Fruit fly (Drosophila melanogaster) whole organism, pupa: ENCODE data around the gene loaf.
A peak's percentile ranks its signal among the peaks of the same experiment; 100 is the strongest.

Source experiments
- CG10348 ChIP-seq: fragments of 200-800 bp; sonication (Bioruptor generic); IDR thresholded peaks from 2 replicates; pipeline ENCODE4 v1.3.6; 2022; ENCODE audit warnings: missing biosample characterization, missing genetic modification characterization
- CG12605 ChIP-seq: fragments of 200-800 bp; sonication (Bioruptor generic); IDR thresholded peaks from 2 replicates; pipeline ENCODE4 v1.3.6; 2022; ENCODE audit warnings: missing biosample characterization, missing genetic modification characterization
- CG13204 ChIP-seq: fragments of 200-800 bp; sonication (Bioruptor generic); optimal IDR thresholded peaks from 2 replicates; lab custom pipeline; 2018; ENCODE audit warnings: missing biosample characterization, mild to moderate bottlenecking, missing genetic modification characterization, moderate library complexity
- CG14655 ChIP-seq: fragments of 200-800 bp; sonication (Bioruptor generic); optimal IDR thresholded peaks from 3 replicates; lab custom pipeline; 2017; ENCODE audit warnings: mild to moderate bottlenecking, missing biosample characterization, missing genetic modification reagents, missing genetic modification characterization
- CG15710 ChIP-seq: fragments of 200-800 bp; sonication (Bioruptor generic); optimal IDR thresholded peaks from 2 replicates; lab custom pipeline; 2018; ENCODE audit warnings: missing biosample characterization, mild to moderate bottlenecking, missing genetic modification characterization, moderate library complexity
- CG17806 ChIP-seq: fragments of 200-800 bp; sonication (Bioruptor generic); optimal IDR thresholded peaks from 2 replicates; lab custom pipeline; 2018; ENCODE audit warnings: missing biosample characterization, mild to moderate bottlenecking, missing genetic modification characterization, moderate library complexity
- CG32121 ChIP-seq: fragments of 200-800 bp; sonication (Bioruptor generic); IDR thresholded peaks from 2 replicates; pipeline ENCODE4 v1.3.6; 2022; ENCODE audit warnings: missing biosample characterization, missing genetic modification characterization
- CG34367 ChIP-seq: fragments of 200-800 bp; sonication (Bioruptor generic); optimal IDR thresholded peaks from 2 replicates; lab custom pipeline; 2018; ENCODE audit warnings: missing biosample characterization, mild to moderate bottlenecking, missing genetic modification characterization
- CG4496 ChIP-seq: fragments of 200-800 bp; sonication (Bioruptor generic); IDR thresholded peaks from 3 replicates; pipeline ENCODE4 v1.3.6; 2022; ENCODE audit warnings: missing biosample characterization, missing genetic modification characterization
- CG8159 ChIP-seq: fragments of 200-800 bp; sonication (Bioruptor generic); optimal IDR thresholded peaks from 3 replicates; lab custom pipeline; 2018; ENCODE audit warnings: missing biosample characterization, mild to moderate bottlenecking, missing genetic modification characterization, moderate library complexity
- CG8301 ChIP-seq: fragments of 200-800 bp; sonication (Bioruptor generic); optimal IDR thresholded peaks from 2 replicates; lab custom pipeline; 2018; ENCODE audit warnings: missing biosample characterization, mild to moderate bottlenecking, missing genetic modification characterization
- CG9948 ChIP-seq: fragments of 200-800 bp; sonication (Bioruptor generic); optimal IDR thresholded peaks from 2 replicates; lab custom pipeline; 2018; ENCODE audit warnings: missing biosample characterization, mild to moderate bottlenecking, missing genetic modification characterization, moderate library complexity
- D1 ChIP-seq: fragments of 200-800 bp; sonication (Bioruptor generic); optimal IDR thresholded peaks from 2 replicates; lab custom pipeline; 2018; ENCODE audit warnings: missing biosample characterization, mild to moderate bottlenecking, missing genetic modification characterization, moderate library complexity
- EcR ChIP-seq: fragments of 200-800 bp; sonication (Bioruptor generic); optimal IDR thresholded peaks from 3 replicates; lab custom pipeline; 2019; ENCODE audit warnings: missing biosample characterization, missing genetic modification characterization, mild to moderate bottlenecking, moderate library complexity, missing genetic modification reagents
- Ets98B ChIP-seq: fragments of 200-800 bp; sonication (Bioruptor generic); IDR thresholded peaks from 2 replicates; pipeline ENCODE4 v1.3.6; 2022; ENCODE audit warnings: missing biosample characterization, missing genetic modification characterization
- Pif1A ChIP-seq: fragments of 200-800 bp; sonication (Bioruptor generic); optimal IDR thresholded peaks from 3 replicates; lab custom pipeline; 2016; ENCODE audit warnings: missing biosample characterization, missing genetic modification characterization
- Pif1B ChIP-seq: fragments of 200-800 bp; sonication (Bioruptor generic); optimal IDR thresholded peaks from 3 replicates; lab custom pipeline; 2016; ENCODE audit warnings: missing biosample characterization, missing genetic modification characterization
- Snoo ChIP-seq: fragments of 200-800 bp; sonication (Bioruptor generic); optimal IDR thresholded peaks from 3 replicates; lab custom pipeline; 2017; ENCODE audit warnings: missing biosample characterization, mild to moderate bottlenecking, missing genetic modification characterization, inconsistent platforms
- fd96Ca ChIP-seq: fragments of 200-800 bp; sonication (Bioruptor generic); IDR thresholded peaks from 3 replicates; pipeline ENCODE4 v1.3.6; 2022; ENCODE audit warnings: missing biosample characterization, missing genetic modification characterization
- gl ChIP-seq: fragments of 200-800 bp; sonication (Bioruptor generic); optimal IDR thresholded peaks from 2 replicates; lab custom pipeline; 2018; ENCODE audit warnings: missing biosample characterization, mild to moderate bottlenecking, missing genetic modification characterization
- rn ChIP-seq: fragments of 200-800 bp; sonication (Bioruptor generic); IDR thresholded peaks from 2 replicates; pipeline ENCODE4 v1.3.6; 2022; ENCODE audit warnings: missing biosample characterization, missing genetic modification characterization

The loaf gene

dm6 chr3L:11716347-11716746 lies 49.6 kb downstream of the loaf start:
- no peak for TF ChIP-seq D1 (tag; lab: Kevin White, UChicago)
- no peak for TF ChIP-seq Snoo (tag; lab: Kevin White, UChicago)
- no peak for TF ChIP-seq CG9948 (tag; lab: Kevin White, UChicago)
- TF ChIP-seq gl (tag; lab: Kevin White, UChicago), result no peak
- TF ChIP-seq CG10348, result no peak
- no peak for TF ChIP-seq Ets98B
- peak; percentile 60 for TF ChIP-seq CG8159 (tag; lab: Kevin White, UChicago)
- no peak for TF ChIP-seq EcR (GFP tag; lab: Kevin White, UChicago)
- TF ChIP-seq CG13204, result peak; percentile 8
- 0 out of 3 replicates have a peak, but pooled peaks have one; percentile 6 for TF ChIP-seq CG4496
- TF ChIP-seq CG32121 (GFP tag; lab: Robert Waterston, UW), result no peak
- no peak for TF ChIP-seq Pif1A (GFP tag; lab: Kevin White, UChicago)
- peak; percentile 35 for TF ChIP-seq CG8301 (tag; lab: Kevin White, UChicago)
- TF ChIP-seq CG15710 (tag; lab: Kevin White, UChicago), result peak; percentile 30
- no peak for TF ChIP-seq Pif1B
- TF ChIP-seq fd96Ca (GFP tag; lab: Robert Waterston, UW), result no peak
- peak; percentile 41 for TF ChIP-seq CG14655 (GFP tag; lab: Kevin White, UChicago)
- no peak for TF ChIP-seq CG34367 (tag; lab: Kevin White, UChicago)
- TF ChIP-seq CG12605 (GFP tag; lab: Robert Waterston, UW), result no peak
- TF ChIP-seq, all 21 proteins: peak for 6

dm6 chr3L:11715187-11715586 lies 50.8 kb downstream of the loaf start, which contains the start of gene CG14132:
TSS of gene CG14132 (minus strand) at chr3L:11715285.
- no peak for TF ChIP-seq rn (GFP tag; lab: Robert Waterston, UW)
- no peak for TF ChIP-seq CG14655 (GFP tag; lab: Kevin White, UChicago)
- TF ChIP-seq D1 (tag; lab: Kevin White, UChicago), result no peak
- no peak for TF ChIP-seq CG13204
- no peak for TF ChIP-seq Pif1B
- TF ChIP-seq CG8159 (tag; lab: Kevin White, UChicago), result no peak
- no peak for TF ChIP-seq CG8301 (tag; lab: Kevin White, UChicago)
- TF ChIP-seq gl (tag; lab: Kevin White, UChicago), result no peak
- TF ChIP-seq CG15710 (tag; lab: Kevin White, UChicago), result no peak
- no peak for TF ChIP-seq CG32121 (GFP tag; lab: Robert Waterston, UW)
- no peak for TF ChIP-seq Pif1A (GFP tag; lab: Kevin White, UChicago)
- TF ChIP-seq fd96Ca (GFP tag; lab: Robert Waterston, UW), result peak; percentile 36; the same call in 1 of the 3 replicates
- TF ChIP-seq CG17806 (tag; lab: Kevin White, UChicago), result no peak
- no peak for TF ChIP-seq CG9948 (tag; lab: Kevin White, UChicago)
- TF ChIP-seq CG34367 (tag; lab: Kevin White, UChicago), result no peak
- peak; percentile 43 for TF ChIP-seq EcR (GFP tag; lab: Kevin White, UChicago)
- no peak for TF ChIP-seq CG10348
- TF ChIP-seq CG12605 (GFP tag; lab: Robert Waterston, UW), result no peak; the same call in 1 of the 2 replicates
- TF ChIP-seq Snoo (tag; lab: Kevin White, UChicago), result no peak
- TF ChIP-seq CG4496, result 0 out of 3 replicates have a peak, but pooled peaks have one; percentile 30

DNA sequence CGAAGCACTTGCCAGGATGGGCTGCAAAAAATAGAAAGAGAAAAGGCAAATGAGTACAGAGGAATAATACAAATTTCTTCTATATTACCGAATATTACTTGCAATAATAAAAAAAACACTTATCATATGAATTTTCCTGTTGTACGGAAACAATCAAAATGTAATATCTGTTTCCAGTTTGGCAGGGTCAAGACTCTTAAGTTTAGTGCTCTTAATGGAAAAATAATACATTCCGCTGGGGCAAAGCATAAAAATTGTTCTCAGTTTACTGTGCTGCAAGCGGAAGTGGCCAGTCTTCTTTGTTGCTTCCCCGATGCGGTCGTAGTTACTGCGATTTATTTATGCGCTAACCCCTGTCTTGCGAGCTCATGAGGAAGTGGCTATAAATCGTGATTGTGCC lies 53.1 kb downstream of the loaf start:
- TF ChIP-seq CG8159 (tag; lab: Kevin White, UChicago) (peak; percentile 55), EcR (GFP tag; lab: Kevin White, UChicago) (peak; percentile 6), Pif1A (GFP tag; lab: Kevin White, UChicago) (peak; percentile 33), Pif1B (no peak), CG14655 (GFP tag; lab: Kevin White, UChicago) (peak; percentile 23), CG10348 (no peak), CG34367 (tag; lab: Kevin White, UChicago) (peak; percentile 13), CG17806 (tag; lab: Kevin White, UChicago) (peak; percentile 47), CG12605 (GFP tag; lab: Robert Waterston, UW) (no peak), CG9948 (tag; lab: Kevin White, UChicago) (peak; percentile 56)

- TF ChIP-seq CG4496 (0 out of 3 replicates have a peak, but pooled peaks have one; percentile 24), rn (GFP tag; lab: Robert Waterston, UW) (no peak)
Measured at dm6 chr3L:11711789-11712188, 54.2 kb downstream of the loaf start.

dm6 chr3L:11711059-11711628 lies 54.8 kb downstream of the loaf start, which contains the start of gene crim:
TSS of gene crim (minus strand) at chr3L:11711386.
- no peak for TF ChIP-seq CG34367 (tag; lab: Kevin White, UChicago)
- peak; percentile 9; the same call in 1 of the 2 replicates for TF ChIP-seq CG12605 (GFP tag; lab: Robert Waterston, UW)

dm6 chr3L:11708633-11709116 lies 57.3 kb downstream of the loaf start, which contains the start of the genes Ccdc56 and mtTFB1:
TSS of gene Ccdc56 (plus strand) at chr3L:11708979.
TSS of gene mtTFB1 (plus strand) at chr3L:11708979.
- TF ChIP-seq CG4496 (peak; percentile 47; the same call in 2 of the 3 replicates), Ets98B (no peak), CG32121 (GFP tag; lab: Robert Waterston, UW) (no peak)
- TF ChIP-seq, all 21 proteins: peak for 1
